Fruit fly (Drosophila melanogaster) whole organism: ENCODE data around the gene Nrg.

Source experiments
- CG8478 ChIP-seq: fragments of >200 bp; optimal IDR thresholded peaks from 2 replicates; lab custom pipeline; 2018; ENCODE audit warnings: inconsistent platforms
- Dll ChIP-seq: fragments of >200 bp; optimal IDR thresholded peaks from 2 replicates; lab custom pipeline; 2017
- EcR ChIP-seq, 2 experiments: fragments of >200 bp; optimal IDR thresholded peaks; 2 replicates each; lab custom pipeline; 2017; ENCODE audit warnings: missing biosample characterization in 2 of 2, missing genetic modification characterization in 2 of 2, missing genetic modification reagents in 2 of 2
- pan ChIP-seq: fragments of >200 bp; optimal IDR thresholded peaks from 2 replicates; lab custom pipeline; 2017
- psq ChIP-seq: fragments of >200 bp; optimal IDR thresholded peaks from 2 replicates; lab custom pipeline; 2017
- usp ChIP-seq: fragments of >200 bp; optimal IDR thresholded peaks from 2 replicates; lab custom pipeline; 2017; ENCODE audit warnings: missing biosample characterization, missing genetic modification characterization, mixed read lengths

DNA sequence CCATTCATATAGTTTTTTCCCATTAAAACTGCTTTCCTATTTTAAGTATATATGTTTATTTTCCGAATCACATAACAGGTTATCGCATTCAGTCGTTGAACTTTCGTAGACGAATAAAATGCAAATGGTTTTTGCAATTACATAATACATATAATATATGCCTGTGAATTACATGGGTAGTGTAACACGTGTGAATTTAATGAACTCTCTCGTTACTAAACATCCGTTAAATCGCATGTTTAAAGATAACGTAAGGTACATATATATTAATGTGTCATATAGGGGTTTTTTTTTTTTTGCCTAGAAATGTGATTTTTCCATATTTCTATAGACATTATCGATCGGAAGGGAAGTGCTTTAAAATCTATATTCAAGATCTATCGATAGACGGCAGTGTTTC lies 47.6 kb upstream of the Nrg start:
- no peak for TF ChIP-seq CG8478 (lab: Kevin White, UChicago)
- TF ChIP-seq usp, result no peak
- no peak for TF ChIP-seq pan
- TF ChIP-seq Dll (lab: Kevin White, UChicago), result no peak
- no peak for TF ChIP-seq psq
- no peak for TF ChIP-seq EcR (GFP tag; optimal IDR thresholded peaks at IDR 0.05; lab: Kevin White, UChicago)
